Fruit fly (Drosophila melanogaster): ENCODE data around the gene CG4669.
A peak's percentile ranks its signal among the peaks of the same experiment; 100 is the strongest.

CG4669 gene

DNA sequence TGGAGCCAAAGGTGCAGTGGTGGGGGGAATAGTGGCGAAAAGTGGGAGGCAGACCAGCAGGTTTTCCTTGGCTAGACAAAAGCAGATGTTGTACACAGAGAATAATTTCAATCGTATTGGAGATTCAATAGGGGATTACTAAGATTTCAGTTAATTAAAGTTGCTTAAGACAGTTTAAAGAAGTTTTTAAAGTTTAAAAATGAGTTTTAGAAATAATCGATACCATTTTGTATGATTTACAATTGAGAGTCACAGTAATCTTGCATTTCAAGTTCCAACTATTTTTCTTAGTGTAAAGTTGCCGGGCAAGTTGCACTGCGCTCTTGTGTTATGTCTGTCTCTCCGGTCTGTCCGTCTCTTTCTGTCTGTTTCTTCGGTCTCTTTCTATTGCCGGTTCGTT is 14.6 kb downstream of the CG4669 start (continued):
- TF ChIP-seq CG15269 (tag; optimal IDR thresholded peaks at IDR 0.05) (peak; percentile 58), Aef1 (GFP tag; IDR thresholded peaks at IDR 0.05) (peak; percentile 52; the same call in 2 of the 3 replicates), Dref (GFP tag; IDR thresholded peaks at IDR 0.05) (no peak), CG10321 (GFP tag; IDR thresholded peaks at IDR 0.05) (no peak), sug (tag; optimal IDR thresholded peaks at IDR 0.05) (no peak), caup (GFP tag; optimal IDR thresholded peaks at IDR 0.05; ENCODE audit: severe bottlenecking) (no peak), MESR4 (GFP tag; optimal IDR thresholded peaks at IDR 0.05) (no peak), CG12769 (tag; optimal IDR thresholded peaks at IDR 0.05) (no peak), CG11723 (GFP tag; optimal IDR thresholded peaks at IDR 0.05) (no peak), CG12236 (GFP tag; optimal IDR thresholded peaks at IDR 0.05) (no peak), org-1 (GFP tag; optimal IDR thresholded peaks at IDR 0.05) (no peak), CG7839 (tag; optimal IDR thresholded peaks at IDR 0.05) (peak; percentile 49), CG30431 (GFP tag; optimal IDR thresholded peaks at IDR 0.05) (peak; percentile 22), disco-r (GFP tag; optimal IDR thresholded peaks at IDR 0.05) (no peak), eve (GFP tag; optimal IDR thresholded peaks at IDR 0.05) (peak in 1 of 2 experiments; percentile 21), az2 (GFP tag; optimal IDR thresholded peaks at IDR 0.05) (peak; percentile 41), CG15696 (tag; optimal IDR thresholded peaks at IDR 0.05) (no peak), ttk (GFP tag; IDR thresholded peaks at IDR 0.05) (peak; percentile 52), Mes4 (GFP tag; optimal IDR thresholded peaks at IDR 0.05) (no peak), Hr39 (optimal IDR thresholded peaks at IDR 0.05) (no peak), sim (GFP tag; IDR thresholded peaks at IDR 0.05) (peak; percentile 39; the same call in 1 of the 2 replicates), yki (optimal IDR thresholded peaks at IDR 0.05) (no peak), CG14860 (GFP tag; IDR thresholded peaks at IDR 0.05; ENCODE audit: partially characterized antibody) (no peak), pum (GFP tag; optimal IDR thresholded peaks at IDR 0.05) (no peak), Hand (GFP tag; optimal IDR thresholded peaks at IDR 0.05) (no peak), hbn (GFP tag; IDR thresholded peaks at IDR 0.05; ENCODE audit: partially characterized antibody) (no peak), salm (tag; optimal IDR thresholded peaks at IDR 0.05) (no peak), dysf (GFP tag; IDR thresholded peaks at IDR 0.05) (peak; percentile 63; the same call in 2 of the 3 replicates), Dbx (GFP tag; IDR thresholded peaks at IDR 0.05) (no peak), HLH54F (GFP tag; optimal IDR thresholded peaks at IDR 0.05) (no peak), Doc3 (GFP tag; IDR thresholded peaks at IDR 0.05; ENCODE audit: partially characterized antibody) (no peak), sens-2 (GFP tag; IDR thresholded peaks at IDR 0.05) (0 out of 2 replicates have a peak, but pooled peaks have one; percentile 22), Lpt (GFP tag; optimal IDR thresholded peaks at IDR 0.05) (no peak), nerfin-1 (tag; optimal IDR thresholded peaks at IDR 0.05) (peak; percentile 74), Hmr (GFP tag; optimal IDR thresholded peaks at IDR 0.05) (no peak), hth (optimal IDR thresholded peaks at IDR 0.05) (no peak), CG10267 (tag; optimal IDR thresholded peaks at IDR 0.05) (peak; percentile 40), seq (GFP tag; IDR thresholded peaks at IDR 0.05) (no peak), CG1233 (GFP tag; optimal IDR thresholded peaks at IDR 0.05) (no peak), CG1792 (GFP tag; optimal IDR thresholded peaks at IDR 0.05) (peak; percentile 57), fd96Cb (tag; optimal IDR thresholded peaks at IDR 0.05) (peak; percentile 71), CG6689 (GFP tag; IDR thresholded peaks at IDR 0.05) (peak; percentile 67), ara (GFP tag; IDR thresholded peaks at IDR 0.05) (peak; percentile 65), Ptx1 (GFP tag; IDR thresholded peaks at IDR 0.05) (peak; percentile 78), CG8281 (tag; optimal IDR thresholded peaks at IDR 0.05) (no peak), pho (GFP tag; optimal IDR thresholded peaks at IDR 0.05) (no peak), CG31388 (GFP tag; optimal IDR thresholded peaks at IDR 0.05) (no peak), HHEX (GFP tag; optimal IDR thresholded peaks at IDR 0.05) (peak; percentile 29), ems (GFP tag; optimal IDR thresholded peaks at IDR 0.05) (no peak), CG16863 (GFP tag; optimal IDR thresholded peaks at IDR 0.05) (peak; percentile 22), chinmo (GFP tag; IDR thresholded peaks at IDR 0.05; ENCODE audit: partially characterized antibody) (no peak), CG9876 (GFP tag; optimal IDR thresholded peaks at IDR 0.05) (no peak), kay (GFP tag; optimal IDR thresholded peaks at IDR 0.05) (no peak)

All from whole organism, embryonic.